Worm (Caenorhabditis elegans) whole organism, late embryonic: ENCODE measurements around the gene tax-6.

Source experiments
- C08G9.2 ChIP-seq: sonication (generic microtip); optimal IDR thresholded peaks from 2 replicates; lab custom pipeline; 2016; ENCODE audit warnings: mild to moderate bottlenecking, missing genetic modification characterization, moderate library complexity, missing compliant biosample characterization
- C38D4.7 ChIP-seq: fragments of 200-800 bp; sonication (Bioruptor generic); optimal IDR thresholded peaks from 2 replicates; lab custom pipeline; 2018; ENCODE audit warnings: mild to moderate bottlenecking, missing genetic modification characterization, moderate library complexity, missing compliant biosample characterization
- K02D7.2 ChIP-seq: sonication (generic microtip); optimal IDR thresholded peaks from 2 replicates; lab custom pipeline; 2017; ENCODE audit warnings: mild to moderate bottlenecking, missing genetic modification characterization, missing compliant biosample characterization
- K09A11.1 ChIP-seq: sonication (generic microtip); optimal IDR thresholded peaks from 2 replicates; lab custom pipeline; 2017; ENCODE audit warnings: antibody characterized with exemption, mild to moderate bottlenecking, missing genetic modification characterization, missing compliant biosample characterization; ENCODE audit not compliant: insufficient read depth
- T23F11.4 ChIP-seq: fragments of 200-800 bp; sonication (Bioruptor generic); optimal IDR thresholded peaks from 2 replicates; lab custom pipeline; 2018; ENCODE audit warnings: mild to moderate bottlenecking, missing genetic modification characterization, missing compliant biosample characterization
- Y22D7AL.16 ChIP-seq: sonication (generic microtip); optimal IDR thresholded peaks from 2 replicates; lab custom pipeline; 2016; ENCODE audit warnings: missing genetic modification characterization, missing compliant biosample characterization
- ceh-14 ChIP-seq: sonication (generic microtip); optimal IDR thresholded peaks from 2 replicates; lab custom pipeline; 2016; ENCODE audit warnings: missing genotype, missing genetic modification characterization, missing compliant biosample characterization
- ceh-18 ChIP-seq: sonication (generic microtip); optimal IDR thresholded peaks from 2 replicates; lab custom pipeline; 2016; ENCODE audit warnings: missing genetic modification characterization, missing compliant biosample characterization
- ceh-19 ChIP-seq: fragments of 200-800 bp; sonication (Bioruptor generic); optimal IDR thresholded peaks from 2 replicates; lab custom pipeline; 2018; ENCODE audit warnings: mild to moderate bottlenecking, missing genetic modification characterization, missing compliant biosample characterization
- ceh-2 ChIP-seq: sonication (generic microtip); optimal IDR thresholded peaks from 2 replicates; lab custom pipeline; 2016; ENCODE audit warnings: missing genotype, missing genetic modification characterization, missing compliant biosample characterization
- ceh-22 ChIP-seq: sonication (generic microtip); optimal IDR thresholded peaks from 2 replicates; lab custom pipeline; 2017; ENCODE audit warnings: missing biosample characterization, missing genetic modification characterization
- ceh-24 ChIP-seq: sonication (generic microtip); optimal IDR thresholded peaks from 2 replicates; lab custom pipeline; 2016; ENCODE audit warnings: mild to moderate bottlenecking, missing genetic modification characterization, missing compliant biosample characterization
- ceh-31 ChIP-seq: sonication (generic microtip); optimal IDR thresholded peaks from 2 replicates; lab custom pipeline; 2016; ENCODE audit warnings: missing genetic modification characterization, missing compliant biosample characterization
- ceh-34 ChIP-seq: sonication (generic microtip); optimal IDR thresholded peaks from 2 replicates; lab custom pipeline; 2016; ENCODE audit warnings: mild to moderate bottlenecking, missing genetic modification characterization, missing compliant biosample characterization
- ceh-45 ChIP-seq: fragments of 200-800 bp; sonication (Bioruptor generic); IDR thresholded peaks from 2 replicates; pipeline ENCODE4 v1.3.6; 2022; ENCODE audit warnings: missing genetic modification reagents, missing genetic modification characterization, missing compliant biosample characterization
- ceh-6 ChIP-seq: fragments of 200-800 bp; sonication (Bioruptor generic); optimal IDR thresholded peaks from 2 replicates; lab custom pipeline; 2018; ENCODE audit warnings: mild to moderate bottlenecking, missing genetic modification characterization, missing compliant biosample characterization
- che-1 ChIP-seq: sonication (generic microtip); optimal IDR thresholded peaks from 2 replicates; lab custom pipeline; 2016; ENCODE audit warnings: mild to moderate bottlenecking, missing genetic modification characterization, missing compliant biosample characterization
- elt-2 ChIP-seq: sonication (generic microtip); optimal IDR thresholded peaks from 2 replicates; lab custom pipeline; 2016; ENCODE audit warnings: missing genetic modification reagents, missing genetic modification characterization, missing compliant biosample characterization
- ets-4 ChIP-seq: sonication (generic microtip); optimal IDR thresholded peaks from 2 replicates; lab custom pipeline; 2016; ENCODE audit warnings: missing genetic modification characterization, missing compliant biosample characterization
- eyg-1 ChIP-seq: sonication (generic microtip); optimal IDR thresholded peaks from 2 replicates; lab custom pipeline; 2016; ENCODE audit warnings: missing genotype, missing genetic modification characterization, missing compliant biosample characterization
- fax-1 ChIP-seq: sonication (generic microtip); optimal IDR thresholded peaks from 2 replicates; lab custom pipeline; 2016; ENCODE audit warnings: missing genotype, missing genetic modification characterization, missing compliant biosample characterization
- gmeb-2 ChIP-seq: sonication (generic microtip); optimal IDR thresholded peaks from 2 replicates; lab custom pipeline; 2016; ENCODE audit warnings: missing genetic modification characterization, inconsistent platforms, missing compliant biosample characterization
- hlh-13 ChIP-seq: fragments of 200-800 bp; sonication (Bioruptor generic); optimal IDR thresholded peaks from 2 replicates; lab custom pipeline; 2018; ENCODE audit warnings: mild to moderate bottlenecking, missing genetic modification characterization, missing compliant biosample characterization
- hlh-6 ChIP-seq: sonication (generic microtip); optimal IDR thresholded peaks from 2 replicates; lab custom pipeline; 2016; ENCODE audit warnings: missing genotype, missing genetic modification characterization, missing compliant biosample characterization
- hlh-8 ChIP-seq: sonication (generic microtip); optimal IDR thresholded peaks from 2 replicates; lab custom pipeline; 2016; ENCODE audit warnings: missing genotype, missing genetic modification characterization, missing compliant biosample characterization
- lin-11 ChIP-seq: fragments of 200-800 bp; sonication (Bioruptor generic); optimal IDR thresholded peaks from 2 replicates; lab custom pipeline; 2018; ENCODE audit warnings: mild to moderate bottlenecking, missing genetic modification characterization, missing compliant biosample characterization
- mec-3 ChIP-seq: sonication (generic microtip); optimal IDR thresholded peaks from 2 replicates; lab custom pipeline; 2016; ENCODE audit warnings: borderline replicate concordance, missing genetic modification characterization, missing compliant biosample characterization
- nfya-1 ChIP-seq: sonication (generic microtip); optimal IDR thresholded peaks from 2 replicates; lab custom pipeline; 2017; ENCODE audit warnings: missing genetic modification characterization, mild to moderate bottlenecking, missing compliant biosample characterization, antibody characterized with exemption, moderate library complexity
- npax-4 ChIP-seq: sonication (generic microtip); optimal IDR thresholded peaks from 2 replicates; lab custom pipeline; 2016; ENCODE audit warnings: missing genetic modification characterization, missing compliant biosample characterization
- odd-2 ChIP-seq: sonication (generic microtip); optimal IDR thresholded peaks from 2 replicates; lab custom pipeline; 2017; ENCODE audit warnings: antibody characterized with exemption, mild to moderate bottlenecking, missing genetic modification characterization, missing compliant biosample characterization
- pag-3 ChIP-seq: sonication (generic microtip); optimal IDR thresholded peaks from 2 replicates; lab custom pipeline; 2016; ENCODE audit warnings: missing compliant biosample characterization, missing genetic modification characterization, borderline replicate concordance
- pax-1 ChIP-seq: fragments of 150-350 bp; optimal IDR thresholded peaks from 2 replicates; lab custom pipeline; 2014; ENCODE audit warnings: missing biosample characterization, missing genetic modification characterization
- pqm-1 ChIP-seq: sonication (generic microtip); optimal IDR thresholded peaks from 2 replicates; lab custom pipeline; 2016; ENCODE audit warnings: missing genetic modification characterization, missing compliant biosample characterization
- pros-1 ChIP-seq: fragments of 150-350 bp; optimal IDR thresholded peaks from 2 replicates; lab custom pipeline; 2014; ENCODE audit warnings: missing biosample characterization, missing genetic modification reagents, missing genetic modification characterization
- sdc-2 ChIP-seq: sonication (generic microtip); optimal IDR thresholded peaks from 2 replicates; lab custom pipeline; 2016; ENCODE audit warnings: missing genotype, missing genetic modification characterization, missing compliant biosample characterization
- sox-4 ChIP-seq: sonication (generic microtip); optimal IDR thresholded peaks from 2 replicates; lab custom pipeline; 2017; ENCODE audit warnings: mild to moderate bottlenecking, missing genetic modification characterization, inconsistent platforms, missing compliant biosample characterization
- syd-9 ChIP-seq: sonication (generic microtip); optimal IDR thresholded peaks from 2 replicates; lab custom pipeline; 2016; ENCODE audit warnings: mild to moderate bottlenecking, missing genetic modification characterization, moderate library complexity, missing compliant biosample characterization
- tbx-2 ChIP-seq: sonication (generic microtip); optimal IDR thresholded peaks from 2 replicates; lab custom pipeline; 2016; ENCODE audit warnings: missing genetic modification characterization, missing compliant biosample characterization
- ttx-3 ChIP-seq: sonication (generic microtip); optimal IDR thresholded peaks from 2 replicates; lab custom pipeline; 2016; ENCODE audit warnings: missing genetic modification reagents, missing genetic modification characterization, missing compliant biosample characterization
- unc-42 ChIP-seq: sonication (generic microtip); optimal IDR thresholded peaks from 2 replicates; lab custom pipeline; 2016; ENCODE audit warnings: missing genotype, missing genetic modification characterization, missing compliant biosample characterization
- unc-55 ChIP-seq: sonication (generic microtip); optimal IDR thresholded peaks from 2 replicates; lab custom pipeline; 2017; ENCODE audit warnings: missing biosample characterization, missing genetic modification reagents, missing genetic modification characterization
- unc-86 ChIP-seq: sonication (generic microtip); optimal IDR thresholded peaks from 2 replicates; lab custom pipeline; 2016; ENCODE audit warnings: missing genetic modification characterization, missing compliant biosample characterization
- zip-5 ChIP-seq: sonication (generic microtip); optimal IDR thresholded peaks from 2 replicates; lab custom pipeline; 2016; ENCODE audit warnings: missing genetic modification characterization, missing compliant biosample characterization
- ztf-16 ChIP-seq: sonication (generic microtip); optimal IDR thresholded peaks from 2 replicates; lab custom pipeline; 2017; ENCODE audit warnings: missing genetic modification characterization, missing compliant biosample characterization

The tax-6 gene

DNA sequence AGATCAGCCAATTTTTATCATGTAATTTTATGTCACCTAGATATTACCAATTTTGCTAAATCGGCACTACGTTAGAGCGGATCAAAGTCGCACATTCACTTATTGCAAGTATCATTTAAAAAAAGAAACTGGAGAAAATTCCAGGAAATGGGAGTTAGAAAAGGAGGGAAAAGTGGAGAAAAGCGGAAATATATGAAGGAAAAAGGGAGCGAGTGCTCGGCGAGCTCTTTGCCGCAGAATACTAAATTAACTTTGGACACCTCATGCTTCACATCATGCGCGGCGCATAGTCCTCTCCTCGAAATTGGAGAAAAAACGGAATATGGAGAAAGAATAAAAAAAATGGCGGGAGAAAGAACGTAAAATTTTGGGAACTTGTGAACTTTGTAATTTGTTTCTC lies 6.2 kb upstream of the tax-6 start:
- TF ChIP-seq unc-42 (tag; lab: Kevin White, UChicago) (peak; percentile 93), unc-55 (GFP tag; lab: Kevin White, UChicago) (no peak), odd-2 (tag; lab: Kevin White, UChicago) (no peak), K02D7.2 (tag; lab: Kevin White, UChicago) (no peak), ztf-16 (tag; lab: Kevin White, UChicago) (no peak)

ce11 chrIV:10506016-10506415 lies 4.6 kb upstream of the tax-6 start:
- TF ChIP-seq unc-42 (tag; lab: Kevin White, UChicago) (peak; percentile 9), ceh-18 (tag; lab: Kevin White, UChicago) (no peak), nfya-1 (tag; lab: Kevin White, UChicago) (no peak), che-1 (tag; lab: Kevin White, UChicago) (no peak), elt-2 (peak; percentile 59), tbx-2 (no peak)

DNA sequence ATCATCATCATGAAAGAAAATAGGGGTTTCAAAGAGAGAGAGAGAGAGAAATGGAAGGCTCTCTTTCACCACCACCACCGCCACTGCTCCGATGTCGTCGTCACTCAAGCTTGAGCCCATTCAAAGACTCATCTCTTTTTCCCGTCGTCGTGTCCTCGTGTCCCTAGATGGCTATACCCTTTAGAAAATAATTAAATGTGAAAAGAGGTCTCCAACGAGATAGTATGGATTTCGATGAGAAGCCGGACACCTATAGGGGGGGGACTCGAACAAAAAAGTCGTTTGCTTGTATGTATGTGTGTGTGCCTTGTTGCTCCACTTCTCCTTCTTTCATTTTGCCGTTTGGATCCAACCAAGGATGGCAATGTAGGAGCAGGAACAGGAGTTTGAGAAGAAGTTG lies 3.6 kb upstream of the tax-6 start:
- TF ChIP-seq unc-55 (GFP tag; lab: Kevin White, UChicago) (no peak), pax-1 (tag; lab: Kevin White, UChicago) (no peak), ets-4 (tag; lab: Kevin White, UChicago) (no peak), pros-1 (tag; lab: Kevin White, UChicago) (no peak), hlh-6 (tag; lab: Kevin White, UChicago) (no peak), elt-2 (no peak), ztf-16 (tag; lab: Kevin White, UChicago) (no peak), ttx-3 (no peak), pqm-1 (no peak), lin-11 (tag; lab: Kevin White, UChicago) (no peak), C38D4.7 (GFP tag; lab: Kevin White, UChicago) (no peak), fax-1 (peak; percentile 42), hlh-13 (GFP tag; lab: Kevin White, UChicago) (no peak), ceh-24 (no peak), sdc-2 (no peak), ceh-45 (GFP tag; lab: Robert Waterston, UW) (no peak), ceh-14 (tag; lab: Kevin White, UChicago) (peak; percentile 69), unc-42 (tag; lab: Kevin White, UChicago) (peak; percentile 38), ceh-31 (tag; lab: Kevin White, UChicago) (peak; percentile 39)

DNA sequence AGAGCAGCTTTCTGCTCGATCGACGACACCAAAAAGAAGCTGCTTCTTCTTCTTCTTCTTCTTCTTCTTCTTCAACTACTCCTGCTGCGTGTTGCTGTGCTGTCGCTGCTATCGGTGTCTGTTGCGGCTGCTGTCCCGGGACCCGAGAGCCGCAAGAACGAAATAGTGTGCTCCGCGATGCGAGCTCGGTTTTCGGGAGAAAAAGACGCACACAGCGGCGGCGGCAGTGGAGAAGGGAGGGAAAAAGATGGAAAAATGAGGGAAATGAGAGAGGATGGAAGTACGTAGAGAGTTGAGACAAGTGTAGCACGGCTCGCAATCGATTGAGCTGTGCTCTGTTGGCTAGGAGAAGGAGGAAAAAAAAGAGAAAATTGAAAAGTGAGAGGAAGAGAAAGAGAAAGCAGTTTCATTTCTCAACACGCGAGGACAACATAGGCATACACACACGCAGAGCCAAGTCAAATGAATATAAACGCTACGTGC lies 2.4 kb upstream of the tax-6 start:
- peak; percentile 32 for TF ChIP-seq hlh-6 (tag; lab: Kevin White, UChicago)
- TF ChIP-seq ceh-18 (tag; lab: Kevin White, UChicago): peak; percentile 94
- no peak for TF ChIP-seq zip-5
- TF ChIP-seq tbx-2: peak; percentile 58
- TF ChIP-seq che-1 (tag; lab: Kevin White, UChicago): peak; percentile 19
- peak; percentile 27 for TF ChIP-seq sox-4 (tag; lab: Kevin White, UChicago)
- no peak for TF ChIP-seq unc-86
- peak; percentile 82 for TF ChIP-seq unc-42 (tag; lab: Kevin White, UChicago)
- TF ChIP-seq ets-4 (tag; lab: Kevin White, UChicago): peak; percentile 6
- no peak for TF ChIP-seq pros-1 (tag; lab: Kevin White, UChicago)
- no peak for TF ChIP-seq T23F11.4
- no peak for TF ChIP-seq npax-4 (tag; lab: Kevin White, UChicago)
- TF ChIP-seq ceh-22 (tag; lab: Kevin White, UChicago): no peak
- TF ChIP-seq hlh-8 (tag; lab: Kevin White, UChicago): peak; percentile 29
- peak; percentile 3 for TF ChIP-seq K02D7.2 (tag; lab: Kevin White, UChicago)
- peak; percentile 36 for TF ChIP-seq sdc-2
- TF ChIP-seq lin-11 (tag; lab: Kevin White, UChicago): no peak
- TF ChIP-seq pag-3 (tag; lab: Kevin White, UChicago): no peak
- peak; percentile 57 for TF ChIP-seq ceh-19 (GFP tag; lab: Kevin White, UChicago)
- TF ChIP-seq ceh-34 (tag; lab: Kevin White, UChicago): peak; percentile 81
- peak; percentile 20 for TF ChIP-seq syd-9
- peak; percentile 79 for TF ChIP-seq ceh-31 (tag; lab: Kevin White, UChicago)
- no peak for TF ChIP-seq gmeb-2 (tag; lab: Kevin White, UChicago)
- peak; percentile 30 for TF ChIP-seq K09A11.1 (tag; lab: Kevin White, UChicago)
- peak; percentile 86 for TF ChIP-seq unc-55 (GFP tag; lab: Kevin White, UChicago)
- TF ChIP-seq ceh-14 (tag; lab: Kevin White, UChicago): peak; percentile 83
- no peak for TF ChIP-seq eyg-1 (tag; lab: Kevin White, UChicago)
- TF ChIP-seq mec-3: peak; percentile 65
- TF ChIP-seq ceh-6: no peak
- peak; percentile 23 for TF ChIP-seq ceh-2 (tag; lab: Kevin White, UChicago)
- peak; percentile 50 for TF ChIP-seq Y22D7AL.16
- TF ChIP-seq nfya-1 (tag; lab: Kevin White, UChicago): peak; percentile 53
- TF ChIP-seq C08G9.2 (tag; lab: Kevin White, UChicago): peak; percentile 29
